Worm (Caenorhabditis elegans) whole organism, L3 larva: ENCODE data around the gene ztf-29.

Source experiments
- ama-1 ChIP-seq: fragments of 150-350 bp; optimal IDR thresholded peaks from 2 replicates; lab custom pipeline; 2018
- ceh-82 ChIP-seq: fragments of 150-350 bp; optimal IDR thresholded peaks from 2 replicates; lab custom pipeline; 2014; ENCODE audit warnings: missing biosample characterization, missing genetic modification characterization
- fkh-10 ChIP-seq: sonication (generic microtip); optimal IDR thresholded peaks from 2 replicates; lab custom pipeline; 2017; ENCODE audit warnings: missing biosample characterization, missing genetic modification reagents, missing genetic modification characterization
- nhr-28 ChIP-seq: fragments of 150-350 bp; optimal IDR thresholded peaks from 2 replicates; lab custom pipeline; 2014; ENCODE audit warnings: missing biosample characterization, missing genetic modification characterization
- nhr-77 ChIP-seq: fragments of 150-350 bp; optimal IDR thresholded peaks from 2 replicates; lab custom pipeline; 2014; ENCODE audit warnings: missing biosample characterization, missing genetic modification characterization
- unc-62 ChIP-seq: fragments of 150-350 bp; sonication (generic microtip); optimal IDR thresholded peaks from 4 replicates; lab custom pipeline; 2014; ENCODE audit warnings: missing biosample characterization, missing genetic modification reagents, missing genetic modification characterization

- TF ChIP-seq nhr-28 (no peak), ceh-82 (tag; lab: Kevin White, UChicago) (no peak), nhr-77 (tag; lab: Kevin White, UChicago) (no peak), ama-1 (no peak), unc-62 (no peak), fkh-10 (GFP tag; lab: Kevin White, UChicago) (no peak)
These were observed 46.9 kb downstream of the ztf-29 start, which contains the start of gene Y66D12A.1 for ce11 chrIII:11607870-11608269.
